Worm (Caenorhabditis elegans) whole organism, L4 larva: ENCODE results near the gene sre-5.

Source experiments
- D1046.2 ChIP-seq: fragments of 200-800 bp; sonication (Bioruptor generic); IDR thresholded peaks from 2 replicates; pipeline ENCODE4 v1.3.6; 2022; ENCODE audit warnings: missing genetic modification characterization, missing compliant biosample characterization
- F10B5.3 ChIP-seq: sonication (generic microtip); optimal IDR thresholded peaks from 2 replicates; lab custom pipeline; 2016; ENCODE audit warnings: mild to moderate bottlenecking, missing genetic modification characterization, missing compliant biosample characterization
- F44E2.7 ChIP-seq: fragments of 200-800 bp; sonication (Bioruptor generic); IDR thresholded peaks from 2 replicates; pipeline ENCODE4 v2.1.2; 2022; ENCODE audit warnings: missing genetic modification characterization, missing compliant biosample characterization
- Y48G9A.11 ChIP-seq: fragments of 200-800 bp; sonication (Bioruptor generic); IDR thresholded peaks from 2 replicates; pipeline ENCODE4 v1.3.6; 2022; ENCODE audit warnings: missing genetic modification reagents, missing genetic modification characterization, missing compliant biosample characterization
- ZK337.2 ChIP-seq: fragments of 200-800 bp; sonication (Bioruptor generic); IDR thresholded peaks from 2 replicates; pipeline ENCODE4 v1.3.6; 2022; ENCODE audit warnings: missing genetic modification reagents, missing genetic modification characterization, missing compliant biosample characterization
- aha-1 ChIP-seq: fragments of 150-350 bp; peaks from one replicate; lab custom pipeline; 2014; ENCODE audit warnings: missing biosample characterization, missing genetic modification characterization
- ctbp-1 ChIP-seq: fragments of 200-800 bp; sonication (Bioruptor generic); IDR thresholded peaks from 2 replicates; pipeline ENCODE4 v1.3.6; 2022; ENCODE audit warnings: missing genetic modification reagents, missing genetic modification characterization, missing compliant biosample characterization
- duxl-1 ChIP-seq: sonication (generic microtip); optimal IDR thresholded peaks from 2 replicates; lab custom pipeline; 2016; ENCODE audit warnings: mild to moderate bottlenecking, missing genetic modification characterization, moderate library complexity, missing compliant biosample characterization; ENCODE audit not compliant: poor library complexity
- egl-43 ChIP-seq: fragments of 200-800 bp; sonication (Bioruptor generic); IDR thresholded peaks from 2 replicates; pipeline ENCODE4 v1.3.6; 2022; ENCODE audit warnings: missing genetic modification reagents, missing genetic modification characterization, missing compliant biosample characterization
- fkh-10 ChIP-seq: fragments of 150-350 bp; optimal IDR thresholded peaks from 2 replicates; lab custom pipeline; 2014; ENCODE audit warnings: missing biosample characterization, missing genetic modification reagents, missing genetic modification characterization
- hlh-11 ChIP-seq: fragments of 200-800 bp; sonication (Bioruptor generic); optimal IDR thresholded peaks from 2 replicates; lab custom pipeline; 2018; ENCODE audit warnings: mild to moderate bottlenecking, missing genetic modification characterization, missing compliant biosample characterization
- hmg-1.1 ChIP-seq: fragments of 200-800 bp; sonication (Bioruptor generic); IDR thresholded peaks from 2 replicates; pipeline ENCODE4 v1.3.6; 2022; ENCODE audit warnings: missing genetic modification reagents, missing genetic modification characterization, missing compliant biosample characterization
- jun-1 ChIP-seq: fragments of 150-350 bp; optimal IDR thresholded peaks from 2 replicates; lab custom pipeline; 2014; ENCODE audit warnings: missing biosample characterization, missing genetic modification reagents, missing genetic modification characterization
- lin-15B ChIP-seq: fragments of 150-350 bp; sonication (generic microtip); optimal IDR thresholded peaks from 3 replicates; lab custom pipeline; 2014; ENCODE audit warnings: missing biosample characterization, missing genetic modification characterization
- lir-3 ChIP-seq: sonication (generic microtip); optimal IDR thresholded peaks from 2 replicates; lab custom pipeline; 2016; ENCODE audit warnings: mild to moderate bottlenecking, missing genetic modification characterization, missing compliant biosample characterization
- lsy-2 ChIP-seq, 2 experiments: fragments of 150-350 bp in 1 of 2; sonication (generic microtip) in 1 of 2; optimal IDR thresholded peaks; 2 replicates each; lab custom pipeline; 2014 to 2017; ENCODE audit warnings: missing biosample characterization in 2 of 2, missing genetic modification characterization in 2 of 2
- madf-9 ChIP-seq: fragments of 200-800 bp; sonication (Bioruptor generic); conservative IDR thresholded peaks from 2 replicates; pipeline ENCODE4 v1.3.6; 2022; ENCODE audit warnings: missing genetic modification reagents, missing genetic modification characterization, missing compliant biosample characterization
- nhr-11 ChIP-seq: fragments of 150-350 bp; optimal IDR thresholded peaks from 2 replicates; lab custom pipeline; 2014; ENCODE audit warnings: missing biosample characterization, missing genetic modification characterization
- nhr-28 ChIP-seq: fragments of 150-350 bp; optimal IDR thresholded peaks from 2 replicates; lab custom pipeline; 2014; ENCODE audit warnings: missing biosample characterization, missing genetic modification characterization
- nhr-42 ChIP-seq: fragments of 200-800 bp; sonication (Bioruptor generic); IDR thresholded peaks from 2 replicates; pipeline ENCODE4 v1.3.6; 2022; ENCODE audit warnings: missing genetic modification characterization, missing compliant biosample characterization
- nhr-77 ChIP-seq: fragments of 150-350 bp; optimal IDR thresholded peaks from 2 replicates; lab custom pipeline; 2014; ENCODE audit warnings: missing biosample characterization, missing genetic modification characterization
- php-3 ChIP-seq: fragments of 200-800 bp; sonication (Bioruptor generic); IDR thresholded peaks from 2 replicates; pipeline ENCODE4 v1.3.6; 2022; ENCODE audit warnings: missing genetic modification reagents, missing genetic modification characterization, missing compliant biosample characterization
- rbr-2 ChIP-seq: sonication (generic microtip); optimal IDR thresholded peaks from 2 replicates; lab custom pipeline; 2016; ENCODE audit warnings: missing genotype, missing genetic modification characterization, missing compliant biosample characterization
- set-16 ChIP-seq: fragments of 200-800 bp; sonication (Bioruptor generic); IDR thresholded peaks from 2 replicates; pipeline ENCODE4 v1.3.6; 2022; ENCODE audit warnings: missing genetic modification reagents, missing genetic modification characterization, missing compliant biosample characterization
- spr-1 ChIP-seq: sonication (generic microtip); optimal IDR thresholded peaks from 2 replicates; lab custom pipeline; 2016; ENCODE audit warnings: mild to moderate bottlenecking, missing genetic modification characterization, missing compliant biosample characterization
- spr-3 ChIP-seq: fragments of 200-800 bp; sonication (Bioruptor generic); optimal IDR thresholded peaks from 2 replicates; lab custom pipeline; 2018; ENCODE audit warnings: mild to moderate bottlenecking, missing genetic modification characterization, missing compliant biosample characterization
- tag-97 ChIP-seq: fragments of 200-800 bp; sonication (Bioruptor generic); IDR thresholded peaks from 2 replicates; pipeline ENCODE4 v1.3.6; 2022; ENCODE audit warnings: missing genetic modification characterization, missing compliant biosample characterization
- unc-130 ChIP-seq: sonication (generic microtip); optimal IDR thresholded peaks from 2 replicates; lab custom pipeline; 2016; ENCODE audit warnings: missing genetic modification reagents, missing genetic modification characterization, missing compliant biosample characterization
- unc-39 ChIP-seq: sonication (generic microtip); optimal IDR thresholded peaks from 2 replicates; lab custom pipeline; 2017; ENCODE audit warnings: missing biosample characterization, missing genetic modification characterization
- unc-62 ChIP-seq, 3 experiments: fragments of 150-350 bp in 1 of 3; sonication (generic microtip); optimal IDR thresholded peaks in 2 of 3; peaks in 1 of 3; 1 replicate in 1 of 3; 2 replicates in 2 of 3; lab custom pipeline; 2014 to 2017; ENCODE audit warnings: missing biosample characterization in 3 of 3, missing genetic modification characterization in 3 of 3, missing genetic modification reagents in 3 of 3, missing genotype in 1 of 3
- vab-7 ChIP-seq: fragments of 200-800 bp; sonication (Bioruptor generic); IDR thresholded peaks from 2 replicates; pipeline ENCODE4 v1.3.6; 2022; ENCODE audit warnings: missing genetic modification reagents, missing genetic modification characterization, missing compliant biosample characterization
- zfp-2 ChIP-seq: sonication (generic microtip); optimal IDR thresholded peaks from 2 replicates; lab custom pipeline; 2016; ENCODE audit warnings: mild to moderate bottlenecking, missing genetic modification characterization, missing compliant biosample characterization
- zfp-3 ChIP-seq: fragments of 200-800 bp; sonication (Bioruptor generic); conservative IDR thresholded peaks from 2 replicates; pipeline ENCODE4 v1.3.6; 2022; ENCODE audit warnings: missing genetic modification reagents, missing genetic modification characterization, missing compliant biosample characterization
- ztf-7 ChIP-seq: fragments of 150-350 bp; optimal IDR thresholded peaks from 2 replicates; lab custom pipeline; 2014; ENCODE audit warnings: missing biosample characterization, missing genetic modification characterization

The sre-5 gene

DNA sequence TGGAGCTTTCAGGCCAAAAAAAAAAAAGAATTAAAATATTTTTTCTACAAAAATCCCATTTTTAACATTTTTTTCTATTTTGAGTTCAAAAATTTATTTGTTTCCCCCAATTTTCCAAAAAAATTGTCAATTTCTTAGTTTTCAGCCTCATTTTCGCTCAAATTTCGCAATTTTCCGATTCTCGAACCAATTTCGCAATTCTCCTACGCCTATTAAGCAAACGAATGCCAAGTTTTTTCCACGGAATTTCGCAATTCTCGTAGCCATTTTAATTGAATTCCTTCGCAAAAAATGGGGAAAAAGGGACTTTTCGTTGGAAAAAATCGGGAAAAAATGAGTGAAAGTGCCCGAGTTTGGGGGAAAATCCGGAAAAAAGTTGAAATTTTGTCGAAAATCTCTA, 44.6 kb upstream of the sre-5 start:
- TF ChIP-seq nhr-11 (tag; lab: Kevin White, UChicago) (peak; percentile 44), nhr-28 (tag; lab: Kevin White, UChicago) (no peak), unc-130 (GFP tag; lab: Kevin White, UChicago) (no peak), lir-3 (tag; lab: Kevin White, UChicago) (no peak), tag-97 (GFP tag; lab: Robert Waterston, UW) (no peak), lsy-2 (tag; optimal IDR thresholded peaks at IDR 0.05; lab: Kevin White, UChicago) (peak in 1 of 2 experiments; percentile 30), unc-39 (tag; lab: Kevin White, UChicago) (no peak), ZK337.2 (GFP tag; lab: Robert Waterston, UW) (no peak), zfp-3 (GFP tag; lab: Robert Waterston, UW) (no peak), egl-43 (GFP tag; lab: Robert Waterston, UW) (no peak), ztf-7 (no peak), F44E2.7 (GFP tag; lab: Robert Waterston, UW) (no peak), Y48G9A.11 (GFP tag; lab: Robert Waterston, UW) (no peak), D1046.2 (GFP tag; lab: Robert Waterston, UW) (no peak), lin-15B (tag; lab: Kevin White, UChicago) (no peak)
- TF ChIP-seq, all 104 proteins: peak for 2

- TF ChIP-seq ctbp-1 (GFP tag; lab: Robert Waterston, UW) (peak; percentile 40; the same call in 1 of the 2 replicates), nhr-42 (no peak), rbr-2 (tag; lab: Kevin White, UChicago) (peak; percentile 22), lir-3 (tag; lab: Kevin White, UChicago) (no peak), aha-1 (peak; percentile 29), lsy-2 (tag; optimal IDR thresholded peaks at IDR 0.05; lab: Kevin White, UChicago) (peak in 1 of 2 experiments; percentile 8), duxl-1 (tag; lab: Kevin White, UChicago) (no peak), hmg-1.1 (GFP tag; lab: Robert Waterston, UW) (0 out of 2 replicates have a peak, but pooled peaks have one; percentile 8), unc-62 (GFP tag; optimal IDR thresholded peaks at IDR 0.05 in 1 of 2; lab: Kevin White, UChicago) (peak in 1 of 2 experiments; percentile 53), unc-62 (tag; optimal IDR thresholded peaks at IDR 0.05; lab: Kevin White, UChicago) (no peak), hlh-11 (tag; lab: Kevin White, UChicago) (no peak), jun-1 (no peak), spr-3 (GFP tag; lab: Kevin White, UChicago) (no peak), lin-15B (tag; lab: Kevin White, UChicago) (no peak), fkh-10 (GFP tag; lab: Kevin White, UChicago) (peak; percentile 67), set-16 (GFP tag; lab: Robert Waterston, UW) (peak; percentile 16; the same call in 1 of the 2 replicates), nhr-77 (tag; lab: Kevin White, UChicago) (no peak)
Observed at ce11 chrIV:3520957-3521356, 44.0 kb upstream of the sre-5 start.

DNA sequence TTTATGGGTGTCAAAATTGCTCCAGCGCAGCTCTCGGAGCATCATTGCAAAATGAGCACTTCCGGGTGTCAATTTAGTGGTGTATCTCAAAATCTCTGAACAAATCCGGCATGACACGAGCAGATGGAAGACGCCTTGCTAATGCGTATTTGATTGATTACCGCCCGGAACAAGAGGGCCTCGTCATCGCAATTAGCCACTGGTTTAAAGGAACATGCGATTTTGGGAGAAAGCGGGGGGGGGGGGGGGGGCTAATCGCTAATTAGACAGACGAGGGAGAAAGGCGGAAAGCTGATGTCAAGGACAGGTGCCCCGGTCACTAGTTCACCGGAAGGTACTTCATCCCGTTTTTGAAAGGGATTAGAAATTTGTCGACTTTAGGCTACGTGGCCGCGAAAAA, 43.3 kb upstream of the sre-5 start:
- TF ChIP-seq set-16 (GFP tag; lab: Robert Waterston, UW) (peak; percentile 12; the same call in 1 of the 2 replicates), vab-7 (GFP tag; lab: Robert Waterston, UW) (no peak), php-3 (GFP tag; lab: Robert Waterston, UW) (no peak), madf-9 (GFP tag; lab: Robert Waterston, UW) (no peak)

DNA sequence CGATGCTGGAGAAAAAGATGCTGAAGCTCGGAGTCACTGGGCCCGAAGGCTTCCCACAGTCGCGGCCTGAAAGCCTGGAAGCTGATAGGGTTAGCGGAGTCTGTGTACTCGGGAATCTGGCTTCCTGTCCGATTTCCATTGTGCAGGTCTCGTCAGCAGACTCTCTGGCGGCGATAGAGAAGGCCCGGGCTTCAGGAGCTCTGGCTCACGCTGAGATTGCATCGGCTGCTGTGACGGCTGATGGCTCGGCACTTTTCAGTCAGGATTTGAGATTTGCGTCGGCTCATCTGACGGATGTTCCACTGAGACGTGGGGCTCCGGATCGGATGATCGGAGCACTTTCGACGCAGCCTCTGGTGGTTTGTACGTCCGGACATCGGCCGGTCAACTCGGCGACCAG, 41.6 kb upstream of the sre-5 start:
- TF ChIP-seq set-16 (GFP tag; lab: Robert Waterston, UW) (peak; percentile 88), spr-1 (tag; lab: Kevin White, UChicago) (no peak), F10B5.3 (tag; lab: Kevin White, UChicago) (no peak), ztf-7 (no peak), zfp-2 (tag; lab: Kevin White, UChicago) (no peak)
